Fruit fly (Drosophila melanogaster) whole organism, embryonic: Measurements from ENCODE around the gene Polr3F.

Source experiments
- Adf1 ChIP-seq: fragments of 200-800 bp; sonication (Bioruptor generic); IDR thresholded peaks from 2 replicates; pipeline ENCODE4 v1.3.6; 2022; ENCODE audit warnings: missing biosample characterization, missing genetic modification characterization
- Asciz ChIP-seq: fragments of 200-800 bp; sonication (Bioruptor generic); optimal IDR thresholded peaks from 2 replicates; lab custom pipeline; 2017; ENCODE audit warnings: missing biosample characterization, mild to moderate bottlenecking, missing genetic modification characterization, missing genetic modification reagents
- Awh ChIP-seq: fragments of 200-800 bp; sonication (Bioruptor generic); IDR thresholded peaks from 2 replicates; pipeline ENCODE4, ENCODE4 v1.3.6; 2022; ENCODE audit warnings: missing biosample characterization, missing genetic modification characterization
- B-H2 ChIP-seq: fragments of 200-800 bp; sonication (Bioruptor generic); optimal IDR thresholded peaks from 2 replicates; lab custom pipeline; 2018; ENCODE audit warnings: missing biosample characterization, mild to moderate bottlenecking, missing genetic modification characterization
- Bdp1 ChIP-seq: fragments of 200-800 bp; sonication (Bioruptor generic); optimal IDR thresholded peaks from 3 replicates; lab custom pipeline; 2016; ENCODE audit warnings: missing biosample characterization, missing genetic modification characterization
- CG11504 ChIP-seq: fragments of 200-800 bp; sonication (Bioruptor generic); optimal IDR thresholded peaks from 3 replicates; lab custom pipeline; 2019; ENCODE audit warnings: missing biosample characterization, mild to moderate bottlenecking, missing genetic modification characterization, moderate library complexity
- CG12155 ChIP-seq: fragments of 200-800 bp; sonication (Bioruptor generic); optimal IDR thresholded peaks from 3 replicates; lab custom pipeline; 2016; ENCODE audit warnings: missing biosample characterization, missing genetic modification characterization
- CG14050 ChIP-seq: fragments of 200-800 bp; sonication (Bioruptor generic); IDR thresholded peaks from 3 replicates; pipeline ENCODE4 v1.3.6; 2022; ENCODE audit warnings: missing biosample characterization, missing genetic modification characterization
- CG14710 ChIP-seq: fragments of 200-800 bp; sonication (Bioruptor generic); optimal IDR thresholded peaks from 3 replicates; lab custom pipeline; 2019; ENCODE audit warnings: missing biosample characterization, mild to moderate bottlenecking, missing genetic modification characterization, moderate library complexity
- CG15011 ChIP-seq: fragments of 200-800 bp; sonication (Bioruptor generic); optimal IDR thresholded peaks from 3 replicates; lab custom pipeline; 2018; ENCODE audit warnings: missing biosample characterization, mild to moderate bottlenecking, missing genetic modification characterization
- CG1602 ChIP-seq: fragments of 200-800 bp; sonication (Bioruptor generic); optimal IDR thresholded peaks from 3 replicates; lab custom pipeline; 2016; ENCODE audit warnings: missing biosample characterization, missing genetic modification characterization
- CG16779 ChIP-seq: fragments of 200-800 bp; sonication (Bioruptor generic); IDR thresholded peaks from 2 replicates; pipeline ENCODE4 v1.3.6; 2022; ENCODE audit warnings: missing biosample characterization, missing genetic modification characterization
- CG17829 ChIP-seq: fragments of 200-800 bp; optimal IDR thresholded peaks from 2 replicates; lab custom pipeline; 2019; ENCODE audit warnings: missing biosample characterization, mild to moderate bottlenecking, missing genetic modification characterization, moderate library complexity
- CG34422 ChIP-seq: fragments of 200-800 bp; sonication (Bioruptor generic); IDR thresholded peaks from 3 replicates; pipeline ENCODE4 v1.3.6; 2022; ENCODE audit warnings: missing biosample characterization, missing genetic modification characterization
- CG4328 ChIP-seq: fragments of 200-800 bp; sonication (Bioruptor generic); optimal IDR thresholded peaks from 3 replicates; lab custom pipeline; 2017; ENCODE audit warnings: missing biosample characterization, missing genetic modification reagents, missing genetic modification characterization
- CG5180 ChIP-seq: fragments of 200-800 bp; sonication (Bioruptor generic); optimal IDR thresholded peaks from 3 replicates; lab custom pipeline; 2017; ENCODE audit warnings: missing biosample characterization, missing genetic modification characterization, mild to moderate bottlenecking, moderate library complexity, missing genetic modification reagents
- CG6791 ChIP-seq: fragments of 200-800 bp; sonication (Bioruptor generic); IDR thresholded peaks from 3 replicates; pipeline ENCODE4 v1.3.6; 2022; ENCODE audit warnings: missing biosample characterization, missing genetic modification characterization; ENCODE audit not compliant: partially characterized antibody
- CG7357 ChIP-seq: fragments of 200-800 bp; sonication (Bioruptor generic); IDR thresholded peaks from 3 replicates; pipeline ENCODE4 v1.3.6; 2022; ENCODE audit warnings: missing biosample characterization, missing genetic modification characterization
- CG7372 ChIP-seq: fragments of 200-800 bp; sonication (Bioruptor generic); IDR thresholded peaks from 2 replicates; pipeline ENCODE4 v1.3.6; 2022; ENCODE audit warnings: missing biosample characterization, missing genetic modification characterization
- CG7745 ChIP-seq: fragments of 200-800 bp; sonication (Bioruptor generic); optimal IDR thresholded peaks from 2 replicates; lab custom pipeline; 2018; ENCODE audit warnings: missing biosample characterization, mild to moderate bottlenecking, missing genetic modification characterization, moderate library complexity
- CG8944 ChIP-seq: fragments of 200-800 bp; sonication (Bioruptor generic); optimal IDR thresholded peaks from 3 replicates; lab custom pipeline; 2016; ENCODE audit warnings: missing biosample characterization, missing genetic modification characterization
- CG9437 ChIP-seq: fragments of 200-800 bp; sonication (Bioruptor generic); optimal IDR thresholded peaks from 2 replicates; lab custom pipeline; 2018; ENCODE audit warnings: missing biosample characterization, mild to moderate bottlenecking, missing genetic modification characterization
- CkIIα-i1 ChIP-seq: fragments of 200-800 bp; sonication (Bioruptor generic); IDR thresholded peaks from 2 replicates; pipeline ENCODE4 v1.3.6; 2022; ENCODE audit warnings: missing biosample characterization, missing genetic modification characterization
- Ets65A ChIP-seq: fragments of 200-800 bp; sonication (Bioruptor generic); peaks from one replicate; lab custom pipeline; 2016; ENCODE audit warnings: missing biosample characterization, missing genetic modification characterization
- GATAe ChIP-seq: fragments of 200-800 bp; sonication (Bioruptor generic); conservative IDR thresholded peaks from 2 replicates; pipeline ENCODE4 v1.3.6; 2022; ENCODE audit warnings: missing biosample characterization, missing genetic modification characterization
- Hr51 ChIP-seq, 2 experiments: fragments of 200-800 bp; sonication (Bioruptor generic); optimal IDR thresholded peaks; 2 replicates in 1 of 2; 3 replicates in 1 of 2; lab custom pipeline; 2016 to 2018; ENCODE audit warnings: missing biosample characterization in 2 of 2, missing genetic modification characterization in 2 of 2, mild to moderate bottlenecking in 1 of 2, moderate library complexity in 1 of 2
- Hr78 ChIP-seq, 2 experiments: fragments of 200-800 bp in 1 of 2; fragments of >200 bp in 1 of 2; sonication (Bioruptor generic) in 1 of 2; optimal IDR thresholded peaks; 2 replicates each; lab custom pipeline; 2017 to 2019; ENCODE audit warnings: missing biosample characterization in 2 of 2, missing genetic modification characterization in 2 of 2, mild to moderate bottlenecking in 1 of 2, moderate library complexity in 1 of 2
- TFAM ChIP-seq: fragments of 200-800 bp; sonication (Bioruptor generic); optimal IDR thresholded peaks from 2 replicates; lab custom pipeline; 2017; ENCODE audit warnings: missing biosample characterization, missing genetic modification characterization, inconsistent platforms
- al ChIP-seq: fragments of 200-800 bp; sonication (Bioruptor generic); IDR thresholded peaks from 2 replicates; pipeline ENCODE4 v1.3.6; 2022; ENCODE audit warnings: missing biosample characterization, missing genetic modification characterization
- ap ChIP-seq: fragments of 200-800 bp; sonication (Bioruptor generic); IDR thresholded peaks from 2 replicates; pipeline ENCODE4 v1.3.6; 2022; ENCODE audit warnings: missing biosample characterization, missing genetic modification characterization
- ase ChIP-seq: fragments of 200-800 bp; sonication (Bioruptor generic); IDR thresholded peaks from 3 replicates; pipeline ENCODE4 v1.3.6; 2022; ENCODE audit warnings: missing biosample characterization, missing genetic modification characterization
- cwo ChIP-seq: fragments of 200-800 bp; sonication (Bioruptor generic); optimal IDR thresholded peaks from 3 replicates; lab custom pipeline; 2017; ENCODE audit warnings: missing biosample characterization, missing genetic modification characterization, mild to moderate bottlenecking, moderate library complexity, missing genetic modification reagents
- dmrt99B ChIP-seq: fragments of 200-800 bp; sonication (Bioruptor generic); optimal IDR thresholded peaks from 2 replicates; lab custom pipeline; 2018; ENCODE audit warnings: missing biosample characterization, mild to moderate bottlenecking, missing genetic modification characterization, moderate library complexity
- dpn ChIP-seq, 2 experiments: fragments of 200-800 bp; sonication (Bioruptor generic); optimal IDR thresholded peaks; 3 replicates each; lab custom pipeline; 2016; ENCODE audit warnings: missing biosample characterization in 2 of 2, missing genetic modification characterization in 2 of 2
- gcm2 ChIP-seq: fragments of 200-800 bp; sonication (Bioruptor generic); optimal IDR thresholded peaks from 2 replicates; lab custom pipeline; 2016; ENCODE audit warnings: missing biosample characterization, missing genetic modification characterization
- gem ChIP-seq: fragments of 200-800 bp; sonication (Bioruptor generic); optimal IDR thresholded peaks from 2 replicates; lab custom pipeline; 2019; ENCODE audit warnings: missing biosample characterization, mild to moderate bottlenecking, missing genetic modification characterization, moderate library complexity
- grau ChIP-seq: fragments of 200-800 bp; optimal IDR thresholded peaks from 3 replicates; lab custom pipeline; 2019; ENCODE audit warnings: missing biosample characterization, mild to moderate bottlenecking, missing genetic modification characterization, moderate library complexity
- ham ChIP-seq: fragments of 200-800 bp; sonication (Bioruptor generic); IDR thresholded peaks from 2 replicates; pipeline ENCODE4 v1.3.6; 2022; ENCODE audit warnings: missing biosample characterization, missing genetic modification characterization
- hb ChIP-seq: fragments of 200-800 bp; sonication (Bioruptor generic); IDR thresholded peaks from 3 replicates; pipeline ENCODE4 v1.3.6; 2022; ENCODE audit warnings: missing biosample characterization, missing genetic modification characterization; ENCODE audit not compliant: partially characterized antibody
- hth ChIP-seq: fragments of >200 bp; optimal IDR thresholded peaks from 2 replicates; lab custom pipeline; 2017; ENCODE audit warnings: inconsistent platforms
- ind ChIP-seq: fragments of 200-800 bp; sonication (Bioruptor generic); optimal IDR thresholded peaks from 3 replicates; lab custom pipeline; 2016; ENCODE audit warnings: missing biosample characterization, missing genetic modification characterization
- insv ChIP-seq, 2 experiments: fragments of 200-800 bp; sonication (Bioruptor generic); optimal IDR thresholded peaks; 3 replicates each; lab custom pipeline; 2016 to 2018; ENCODE audit warnings: missing biosample characterization in 2 of 2, missing genetic modification characterization in 2 of 2
- jigr1 ChIP-seq: fragments of 200-800 bp; sonication (Bioruptor generic); IDR thresholded peaks from 3 replicates; pipeline ENCODE4 v1.3.6; 2022; ENCODE audit warnings: missing biosample characterization, missing genetic modification characterization
- lab ChIP-seq: fragments of 200-800 bp; sonication (Bioruptor generic); optimal IDR thresholded peaks from 3 replicates; lab custom pipeline; 2017; ENCODE audit warnings: missing biosample characterization, missing genetic modification characterization, mild to moderate bottlenecking, moderate library complexity, missing genetic modification reagents
- maf-S ChIP-seq: fragments of 200-800 bp; sonication (Bioruptor generic); optimal IDR thresholded peaks from 2 replicates; lab custom pipeline; 2016; ENCODE audit warnings: missing biosample characterization, missing genetic modification characterization
- otp ChIP-seq: fragments of 200-800 bp; sonication (Bioruptor generic); IDR thresholded peaks from 3 replicates; pipeline ENCODE4, ENCODE4 v1.3.6; 2022; ENCODE audit warnings: missing biosample characterization, missing genetic modification characterization
- prd ChIP-seq, 3 experiments: fragments of >200 bp in 2 of 3; fragments of 200-800 bp in 1 of 3; sonication (Bioruptor generic) in 1 of 3; optimal IDR thresholded peaks in 2 of 3; IDR thresholded peaks in 1 of 3; 2 replicates in 2 of 3; 3 replicates in 1 of 3; pipeline versions ENCODE4 v1.3.6 to Lab custom; 2017 to 2022; ENCODE audit warnings: missing biosample characterization in 1 of 3, missing genetic modification characterization in 1 of 3
- ro ChIP-seq: fragments of 200-800 bp; sonication (Bioruptor generic); IDR thresholded peaks from 2 replicates; pipeline ENCODE4 v1.3.6; 2022; ENCODE audit warnings: missing biosample characterization, missing genetic modification characterization
- sug ChIP-seq: fragments of 200-800 bp; optimal IDR thresholded peaks from 2 replicates; lab custom pipeline; 2019; ENCODE audit warnings: missing biosample characterization, mild to moderate bottlenecking, missing genetic modification characterization, moderate library complexity

Polr3F gene

dm6 chr3R:22368777-22369214 is 1.6 kb upstream of the Polr3F start (continued):
- TF ChIP-seq otp (peak; percentile 69; the same call in 2 of the 3 replicates), CG34422 (GFP tag; lab: Robert Waterston, UW) (peak; percentile 68), jigr1 (GFP tag; lab: Robert Waterston, UW) (peak; percentile 60; the same call in 1 of the 3 replicates), CG17829 (no peak), Awh (GFP tag; lab: Robert Waterston, UW) (peak; percentile 56; the same call in 1 of the 2 replicates), gem (tag; lab: Kevin White, UChicago) (peak; percentile 76), CG11504 (tag; lab: Kevin White, UChicago) (peak; percentile 68), ro (GFP tag; lab: Robert Waterston, UW) (no peak), CG5180 (GFP tag; lab: Kevin White, UChicago) (peak; percentile 25), al (GFP tag; lab: Robert Waterston, UW) (peak; percentile 60; the same call in 1 of the 2 replicates), ase (GFP tag; lab: Robert Waterston, UW) (0 out of 3 replicates have a peak, but pooled peaks have one; percentile 40), CG9437 (peak; percentile 60), CG15011 (GFP tag; lab: Kevin White, UChicago) (peak; percentile 57), CG12155 (GFP tag; lab: Kevin White, UChicago) (peak; percentile 44), Asciz (GFP tag; lab: Kevin White, UChicago) (peak; percentile 30), Hr51 (GFP tag; optimal IDR thresholded peaks at IDR 0.05; lab: Kevin White, UChicago) (peak; percentile 34 to 65), sug (tag; lab: Kevin White, UChicago) (peak; percentile 63), maf-S (GFP tag; lab: Kevin White, UChicago) (no peak), CG7357 (GFP tag; lab: Robert Waterston, UW) (peak; percentile 45; the same call in 1 of the 3 replicates), gcm2 (GFP tag; lab: Kevin White, UChicago) (peak; percentile 5), dpn (GFP tag; optimal IDR thresholded peaks at IDR 0.05; lab: Kevin White, UChicago) (peak; percentile 47 to 78), CG14710 (tag; lab: Kevin White, UChicago) (peak; percentile 7), grau (tag; lab: Kevin White, UChicago) (peak; percentile 68), hth (lab: Kevin White, UChicago) (no peak), CG1602 (peak; percentile 24), GATAe (GFP tag; lab: Robert Waterston, UW) (peak; percentile 13; the same call in 1 of the 2 replicates), prd (optimal IDR thresholded peaks at IDR 0.05; lab: Kevin White, UChicago) (no peak), prd (GFP tag; IDR thresholded peaks at IDR 0.05; lab: Robert Waterston, UW) (peak; percentile 78), dmrt99B (tag; lab: Kevin White, UChicago) (peak; percentile 82), hb (no peak), CG14050 (peak; percentile 78), CG7372 (GFP tag; lab: Robert Waterston, UW) (peak; percentile 56), cwo (GFP tag; lab: Kevin White, UChicago) (peak; percentile 55), ham (GFP tag; lab: Robert Waterston, UW) (peak; percentile 37; the same call in 1 of the 2 replicates), Ets65A (GFP tag; lab: Kevin White, UChicago) (peak; percentile 87), TFAM (no peak), Bdp1 (GFP tag; lab: Kevin White, UChicago) (peak; percentile 3), B-H2 (peak; percentile 36), CG16779 (GFP tag; lab: Robert Waterston, UW) (0 out of 2 replicates have a peak, but pooled peaks have one; percentile 10), CkIIα-i1 (GFP tag; lab: Robert Waterston, UW) (no peak), Adf1 (GFP tag; lab: Robert Waterston, UW) (peak; percentile 61), insv (GFP tag; optimal IDR thresholded peaks at IDR 0.05; lab: Kevin White, UChicago) (peak in 1 of 2 experiments; percentile 16), ap (peak; percentile 61; the same call in 1 of the 2 replicates), CG4328 (GFP tag; lab: Kevin White, UChicago) (peak; percentile 46), CG8944 (GFP tag; lab: Kevin White, UChicago) (no peak), Hr78 (GFP tag; optimal IDR thresholded peaks at IDR 0.05; lab: Kevin White, UChicago) (no peak), lab (peak; percentile 85), CG7745 (tag; lab: Kevin White, UChicago) (no peak), CG6791 (0 out of 3 replicates have a peak, but pooled peaks have one; percentile 4), ind (GFP tag; lab: Kevin White, UChicago) (peak; percentile 63)
